Worm (Caenorhabditis elegans): ENCODE measurements around the gene lem-2.

Gene lem-2

DNA sequence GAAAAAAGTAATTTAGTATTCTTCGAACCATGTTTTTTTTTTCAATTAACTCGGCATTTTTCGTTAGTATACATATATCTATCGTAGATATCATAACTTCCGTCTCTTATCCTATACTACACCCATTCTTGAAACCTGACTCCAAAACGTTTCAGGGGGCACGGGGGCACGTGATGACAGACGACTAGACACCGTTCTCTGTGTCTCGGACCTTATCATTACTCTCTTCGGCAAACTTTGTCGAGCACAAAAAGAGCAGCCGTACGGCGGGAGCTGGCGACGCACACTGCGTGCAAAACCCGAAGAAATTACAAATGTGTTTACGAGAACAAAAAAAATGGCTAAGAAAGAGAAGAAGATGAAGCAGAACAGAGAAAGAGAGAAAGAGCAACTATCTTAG lies 19.1 kb upstream of the lem-2 start (continued):
- TF ChIP-seq efl-1 (optimal IDR thresholded peaks at IDR 0.05), result peak; percentile 51
- TF ChIP-seq efl-1 (GFP tag; optimal IDR thresholded peaks at IDR 0.05 in 1 of 2), result peak; percentile 30 to 82
- no peak for TF ChIP-seq tlp-1 (tag; optimal IDR thresholded peaks at IDR 0.05)
- TF ChIP-seq lin-35 (GFP tag; optimal IDR thresholded peaks at IDR 0.05), result peak; percentile 36 to 62
- TF ChIP-seq hpl-2 (GFP tag; optimal IDR thresholded peaks at IDR 0.05), result no peak
- no peak for TF ChIP-seq F16B12.6 (tag; optimal IDR thresholded peaks at IDR 0.05)
- peak; percentile 36 for TF ChIP-seq snpc-4 (tag; optimal IDR thresholded peaks at IDR 0.05)
- TF ChIP-seq ceh-90 (tag; optimal IDR thresholded peaks at IDR 0.05), result no peak
- TF ChIP-seq dpl-1 (GFP tag; optimal IDR thresholded peaks at IDR 0.05), result peak in 2 of 3 experiments; percentile 6 to 39
- TF ChIP-seq efl-3 (GFP tag; optimal IDR thresholded peaks at IDR 0.05), result no peak
- TF ChIP-seq nhr-19 (GFP tag; conservative IDR thresholded peaks at IDR 0.05), result peak; percentile 76
- TF ChIP-seq vab-15 (tag; optimal IDR thresholded peaks at IDR 0.05), result no peak
- TF ChIP-seq nhr-77 (tag; optimal IDR thresholded peaks at IDR 0.05), result peak; percentile 92
- peak; percentile 89 for TF ChIP-seq nhr-20 (tag; optimal IDR thresholded peaks at IDR 0.05)
- no peak for TF ChIP-seq unc-62 (GFP tag; optimal IDR thresholded peaks at IDR 0.05)
- no peak for TF ChIP-seq ets-5 (GFP tag; IDR thresholded peaks at IDR 0.05)
- TF ChIP-seq nhr-12 (tag; optimal IDR thresholded peaks at IDR 0.05), result no peak
- peak; percentile 69 for TF ChIP-seq rnt-1 (tag; optimal IDR thresholded peaks at IDR 0.05)
- no peak for TF ChIP-seq zag-1 (tag; optimal IDR thresholded peaks at IDR 0.05)
- peak; percentile 2 for TF ChIP-seq pag-3 (tag; optimal IDR thresholded peaks at IDR 0.05; ENCODE audit: borderline replicate concordance, insufficient read depth)
- TF ChIP-seq ceh-63 (GFP tag; optimal IDR thresholded peaks at IDR 0.05), result no peak
- TF ChIP-seq unc-30 (tag; optimal IDR thresholded peaks at IDR 0.05), result no peak
- peak; percentile 54 for TF ChIP-seq fos-1 (tag; optimal IDR thresholded peaks at IDR 0.05)
- peak; percentile 29 for TF ChIP-seq C16A3.4 (tag; optimal IDR thresholded peaks at IDR 0.05)
- TF ChIP-seq lin-14 (GFP tag; optimal IDR thresholded peaks at IDR 0.05), result peak; percentile 95
- no peak for TF ChIP-seq pqm-1 (tag; optimal IDR thresholded peaks at IDR 0.05)
- peak; percentile 70 for TF ChIP-seq jun-1 (tag; optimal IDR thresholded peaks at IDR 0.05)
- peak; percentile 52 for TF ChIP-seq nhr-90 (tag; optimal IDR thresholded peaks at IDR 0.05; ENCODE audit: poor library complexity)
- peak; percentile 14 for TF ChIP-seq dsc-1 (tag; optimal IDR thresholded peaks at IDR 0.05)
- no peak for TF ChIP-seq unc-98 (GFP tag; IDR thresholded peaks at IDR 0.05)
- no peak for TF ChIP-seq Y116A8C.19 (tag; optimal IDR thresholded peaks at IDR 0.05; ENCODE audit: borderline replicate concordance)
- no peak for TF ChIP-seq alr-1 (tag; optimal IDR thresholded peaks at IDR 0.05; ENCODE audit: borderline replicate concordance)
- TF ChIP-seq nhr-11 (tag; optimal IDR thresholded peaks at IDR 0.05), result peak; percentile 79
- peak; percentile 85 for TF ChIP-seq nhr-47 (tag; optimal IDR thresholded peaks at IDR 0.05)
- no peak for TF ChIP-seq hlh-4 (tag; optimal IDR thresholded peaks at IDR 0.05)
- 0 out of 2 replicates have a peak, but pooled peaks have one; percentile 18 for TF ChIP-seq isw-1 (GFP tag; IDR thresholded peaks at IDR 0.05)
- TF ChIP-seq fkh-4 (tag; optimal IDR thresholded peaks at IDR 0.05; ENCODE audit: borderline replicate concordance), result no peak

- TF ChIP-seq tlp-1 (tag; optimal IDR thresholded peaks at IDR 0.05), result no peak
- TF ChIP-seq skn-1 (tag; optimal IDR thresholded peaks at IDR 0.05), result no peak
- TF ChIP-seq egl-13 (tag; optimal IDR thresholded peaks at IDR 0.05), result no peak
- no peak for TF ChIP-seq mep-1 (tag; optimal IDR thresholded peaks at IDR 0.05)
- peak; percentile 26 for TF ChIP-seq snu-23 (GFP tag; optimal IDR thresholded peaks at IDR 0.05)
- TF ChIP-seq lsy-2 (tag; optimal IDR thresholded peaks at IDR 0.05), result no peak
- peak in 1 of 2 experiments; percentile 14 for TF ChIP-seq lin-35 (GFP tag; optimal IDR thresholded peaks at IDR 0.05)
- TF ChIP-seq lin-39 (tag; optimal IDR thresholded peaks at IDR 0.05), result no peak
- TF ChIP-seq lin-14 (GFP tag; optimal IDR thresholded peaks at IDR 0.05), result peak; percentile 47
- TF ChIP-seq nhr-47 (tag; optimal IDR thresholded peaks at IDR 0.05), result peak; percentile 29
- TF ChIP-seq fkh-8 (tag; optimal IDR thresholded peaks at IDR 0.05), result peak; percentile 50
- TF ChIP-seq nhr-20 (tag; optimal IDR thresholded peaks at IDR 0.05), result peak; percentile 41
- no peak for TF ChIP-seq fkh-10 (GFP tag; optimal IDR thresholded peaks at IDR 0.05)
- TF ChIP-seq mab-9 (GFP tag; IDR thresholded peaks at IDR 0.05), result no peak
- TF ChIP-seq unc-86 (tag; optimal IDR thresholded peaks at IDR 0.05), result no peak
- TF ChIP-seq dsc-1 (tag; optimal IDR thresholded peaks at IDR 0.05), result peak; percentile 27
- TF ChIP-seq elt-3 (tag; optimal IDR thresholded peaks at IDR 0.05), result no peak
- no peak for TF ChIP-seq nhr-11 (tag; optimal IDR thresholded peaks at IDR 0.05)
- no peak for TF ChIP-seq alr-1 (tag; optimal IDR thresholded peaks at IDR 0.05; ENCODE audit: borderline replicate concordance)
- TF ChIP-seq pag-3 (tag; optimal IDR thresholded peaks at IDR 0.05; ENCODE audit: borderline replicate concordance, insufficient read depth), result no peak
- peak; percentile 47 for TF ChIP-seq nhr-71 (tag; optimal IDR thresholded peaks at IDR 0.05)
- TF ChIP-seq mdl-1 (tag; optimal IDR thresholded peaks at IDR 0.05), result no peak
- TF ChIP-seq jun-1 (tag; optimal IDR thresholded peaks at IDR 0.05), result no peak
- no peak for TF ChIP-seq unc-98 (GFP tag; IDR thresholded peaks at IDR 0.05)
- no peak for TF ChIP-seq unc-130 (tag; optimal IDR thresholded peaks at IDR 0.05)
- TF ChIP-seq nhr-237 (tag; optimal IDR thresholded peaks at IDR 0.05), result no peak
Measured at ce11 chrII:14045235-14045634, 18.0 kb upstream of the lem-2 start.
